Fruit fly (Drosophila melanogaster) whole organism, embryonic: ENCODE data around the gene smid.

Experiments used
- Atf3 ChIP-seq: fragments of 200-800 bp; sonication (Bioruptor generic); optimal IDR thresholded peaks from 3 replicates; lab custom pipeline; 2016; ENCODE audit warnings: missing biosample characterization, missing genetic modification characterization
- Bgb ChIP-seq: fragments of 200-800 bp; sonication (Bioruptor generic); IDR thresholded peaks from 2 replicates; pipeline ENCODE4 v1.3.6; 2022; ENCODE audit warnings: missing biosample characterization, missing genetic modification characterization; ENCODE audit not compliant: partially characterized antibody
- Blimp-1 ChIP-seq: fragments of 200-800 bp; sonication (Bioruptor generic); optimal IDR thresholded peaks from 3 replicates; lab custom pipeline; 2018; ENCODE audit warnings: missing biosample characterization, missing genetic modification characterization, mild to moderate bottlenecking, moderate library complexity, missing genetic modification reagents
- CG1024 ChIP-seq: fragments of 200-800 bp; sonication (Bioruptor generic); IDR thresholded peaks from 2 replicates; pipeline ENCODE4 v1.3.6; 2022; ENCODE audit warnings: missing biosample characterization, missing genetic modification characterization
- CG11504 ChIP-seq: fragments of 200-800 bp; sonication (Bioruptor generic); optimal IDR thresholded peaks from 3 replicates; lab custom pipeline; 2019; ENCODE audit warnings: missing biosample characterization, mild to moderate bottlenecking, missing genetic modification characterization, moderate library complexity
- CG12769 ChIP-seq: fragments of 200-800 bp; sonication (Bioruptor generic); optimal IDR thresholded peaks from 2 replicates; lab custom pipeline; 2019; ENCODE audit warnings: missing biosample characterization, mild to moderate bottlenecking, missing genetic modification characterization, moderate library complexity
- CG14860 ChIP-seq: fragments of 200-800 bp; sonication (Bioruptor generic); IDR thresholded peaks from 3 replicates; pipeline ENCODE4 v1.3.6; 2022; ENCODE audit warnings: missing biosample characterization, missing genetic modification characterization; ENCODE audit not compliant: partially characterized antibody
- CG15269 ChIP-seq: fragments of 200-800 bp; sonication (Bioruptor generic); optimal IDR thresholded peaks from 2 replicates; lab custom pipeline; 2018; ENCODE audit warnings: missing biosample characterization, mild to moderate bottlenecking, missing genetic modification characterization, moderate library complexity
- CG1603 ChIP-seq: fragments of 200-800 bp; sonication (Bioruptor generic); optimal IDR thresholded peaks from 2 replicates; lab custom pipeline; 2019; ENCODE audit warnings: missing biosample characterization, mild to moderate bottlenecking, missing genetic modification characterization, moderate library complexity
- CG17385 ChIP-seq: fragments of 200-800 bp; sonication (Bioruptor generic); optimal IDR thresholded peaks from 3 replicates; lab custom pipeline; 2018; ENCODE audit warnings: missing biosample characterization, mild to moderate bottlenecking, missing genetic modification characterization
- CG2202 ChIP-seq: fragments of 200-800 bp; sonication (Bioruptor generic); optimal IDR thresholded peaks from 2 replicates; lab custom pipeline; 2018; ENCODE audit warnings: missing biosample characterization, mild to moderate bottlenecking, missing genetic modification characterization
- CG31365 ChIP-seq: fragments of 200-800 bp; sonication (Bioruptor generic); optimal IDR thresholded peaks from 2 replicates; lab custom pipeline; 2018; ENCODE audit warnings: missing biosample characterization, mild to moderate bottlenecking, missing genetic modification characterization
- CG3163 ChIP-seq: fragments of 200-800 bp; sonication (Bioruptor generic); optimal IDR thresholded peaks from 3 replicates; lab custom pipeline; 2016; ENCODE audit warnings: missing biosample characterization, missing genetic modification characterization
- CG32532 ChIP-seq: fragments of 200-800 bp; sonication (Bioruptor generic); IDR thresholded peaks from 2 replicates; pipeline ENCODE4 v1.3.6; 2022; ENCODE audit warnings: missing biosample characterization, missing genetic modification characterization
- CG4730 ChIP-seq: fragments of 200-800 bp; sonication (Bioruptor generic); IDR thresholded peaks from 2 replicates; pipeline ENCODE4 v1.3.6; 2022; ENCODE audit warnings: missing biosample characterization, missing genetic modification characterization
- CG4854 ChIP-seq: fragments of 200-800 bp; sonication (Bioruptor generic); optimal IDR thresholded peaks from 2 replicates; lab custom pipeline; 2016; ENCODE audit warnings: missing biosample characterization, missing genetic modification characterization, inconsistent platforms
- CG6254 ChIP-seq: fragments of 200-800 bp; sonication (Bioruptor generic); optimal IDR thresholded peaks from 3 replicates; lab custom pipeline; 2017; ENCODE audit warnings: mild to moderate bottlenecking, missing biosample characterization, missing genetic modification reagents, missing genetic modification characterization
- CG7928 ChIP-seq: fragments of 200-800 bp; sonication (Bioruptor generic); optimal IDR thresholded peaks from 2 replicates; lab custom pipeline; 2017; ENCODE audit warnings: missing biosample characterization, mild to moderate bottlenecking, missing genetic modification characterization
- Drgx ChIP-seq: fragments of 200-800 bp; sonication (Bioruptor generic); IDR thresholded peaks from 2 replicates; pipeline ENCODE4 v1.3.6; 2022; ENCODE audit warnings: missing biosample characterization, missing genetic modification characterization
- Fer1 ChIP-seq: fragments of 200-800 bp; sonication (Bioruptor generic); optimal IDR thresholded peaks from 2 replicates; lab custom pipeline; 2017; ENCODE audit warnings: missing biosample characterization, mild to moderate bottlenecking, missing genetic modification characterization
- Fer3 ChIP-seq: fragments of 200-800 bp; sonication (Bioruptor generic); optimal IDR thresholded peaks from 2 replicates; lab custom pipeline; 2018; ENCODE audit warnings: missing biosample characterization, mild to moderate bottlenecking, missing genetic modification characterization, moderate library complexity
- HLH54F ChIP-seq: fragments of 200-800 bp; sonication (Bioruptor generic); optimal IDR thresholded peaks from 3 replicates; lab custom pipeline; 2016; ENCODE audit warnings: missing biosample characterization, missing genetic modification characterization
- Lpt ChIP-seq: fragments of >200 bp; optimal IDR thresholded peaks from 2 replicates; lab custom pipeline; 2018; ENCODE audit warnings: missing biosample characterization, missing genetic modification characterization
- MESR4 ChIP-seq: fragments of 200-800 bp; sonication (Bioruptor generic); optimal IDR thresholded peaks from 2 replicates; lab custom pipeline; 2018; ENCODE audit warnings: missing biosample characterization, mild to moderate bottlenecking, missing genetic modification characterization, moderate library complexity
- MTF-1 ChIP-seq: fragments of 200-800 bp; sonication (Bioruptor generic); optimal IDR thresholded peaks from 2 replicates; lab custom pipeline; 2018; ENCODE audit warnings: missing biosample characterization, mild to moderate bottlenecking, missing genetic modification characterization, borderline replicate concordance
- NfI ChIP-seq: fragments of 200-800 bp; sonication (Bioruptor generic); optimal IDR thresholded peaks from 3 replicates; lab custom pipeline; 2018; ENCODE audit warnings: missing biosample characterization, mild to moderate bottlenecking, missing genetic modification characterization, moderate library complexity
- Oaz ChIP-seq: fragments of 200-800 bp; sonication (Bioruptor generic); IDR thresholded peaks from 2 replicates; pipeline ENCODE4 v1.3.6; 2022; ENCODE audit warnings: missing biosample characterization, missing genetic modification characterization
- Pdp1 ChIP-seq, 2 experiments: fragments of 200-800 bp; sonication (Bioruptor generic); optimal IDR thresholded peaks; 3 replicates each; lab custom pipeline; 2016; ENCODE audit warnings: missing biosample characterization in 2 of 2, missing genetic modification characterization in 2 of 2, mild to moderate bottlenecking in 1 of 2, moderate library complexity in 1 of 2
- Sox100B ChIP-seq: fragments of 200-800 bp; sonication (Bioruptor generic); optimal IDR thresholded peaks from 3 replicates; lab custom pipeline; 2018; ENCODE audit warnings: missing biosample characterization, mild to moderate bottlenecking, missing genetic modification characterization
- Sry-β ChIP-seq: fragments of 200-800 bp; sonication (Bioruptor generic); optimal IDR thresholded peaks from 2 replicates; lab custom pipeline; 2018; ENCODE audit warnings: missing biosample characterization, mild to moderate bottlenecking, missing genetic modification characterization, moderate library complexity
- Usf ChIP-seq: fragments of 200-800 bp; sonication (Bioruptor generic); optimal IDR thresholded peaks from 2 replicates; lab custom pipeline; 2017; ENCODE audit warnings: missing genotype, missing biosample characterization, missing genetic modification characterization
- Vsx1 ChIP-seq: fragments of 200-800 bp; sonication (Bioruptor generic); optimal IDR thresholded peaks from 2 replicates; lab custom pipeline; 2017; ENCODE audit warnings: missing biosample characterization, mild to moderate bottlenecking, missing genetic modification characterization, missing genetic modification reagents
- bab2 ChIP-seq: fragments of 200-800 bp; sonication (Bioruptor generic); optimal IDR thresholded peaks from 2 replicates; lab custom pipeline; 2016; ENCODE audit warnings: missing biosample characterization, missing genetic modification characterization
- chm ChIP-seq: fragments of 200-800 bp; sonication (Bioruptor generic); IDR thresholded peaks from 2 replicates; pipeline ENCODE4 v1.3.6; 2022; ENCODE audit warnings: missing biosample characterization, missing genetic modification characterization
- ems ChIP-seq: fragments of 200-800 bp; sonication (Bioruptor generic); optimal IDR thresholded peaks from 3 replicates; lab custom pipeline; 2016; ENCODE audit warnings: missing biosample characterization, missing genetic modification characterization
- esg ChIP-seq: fragments of 200-800 bp; sonication (Bioruptor generic); conservative IDR thresholded peaks from 2 replicates; pipeline ENCODE4 v1.3.6; 2022; ENCODE audit warnings: missing biosample characterization, missing genetic modification characterization
- gcm2 ChIP-seq: fragments of 200-800 bp; sonication (Bioruptor generic); optimal IDR thresholded peaks from 2 replicates; lab custom pipeline; 2016; ENCODE audit warnings: missing biosample characterization, missing genetic modification characterization
- gem ChIP-seq: fragments of 200-800 bp; sonication (Bioruptor generic); optimal IDR thresholded peaks from 2 replicates; lab custom pipeline; 2019; ENCODE audit warnings: missing biosample characterization, mild to moderate bottlenecking, missing genetic modification characterization, moderate library complexity
- ind ChIP-seq: fragments of 200-800 bp; sonication (Bioruptor generic); optimal IDR thresholded peaks from 3 replicates; lab custom pipeline; 2016; ENCODE audit warnings: missing biosample characterization, missing genetic modification characterization
- kni ChIP-seq: fragments of 200-800 bp; sonication (Bioruptor generic); optimal IDR thresholded peaks from 3 replicates; lab custom pipeline; 2017; ENCODE audit warnings: mild to moderate bottlenecking, missing biosample characterization, missing genetic modification reagents, missing genetic modification characterization
- maf-S ChIP-seq: fragments of 200-800 bp; sonication (Bioruptor generic); optimal IDR thresholded peaks from 2 replicates; lab custom pipeline; 2016; ENCODE audit warnings: missing biosample characterization, missing genetic modification characterization
- nom ChIP-seq: fragments of 200-800 bp; sonication (Bioruptor generic); optimal IDR thresholded peaks from 2 replicates; lab custom pipeline; 2017; ENCODE audit warnings: missing biosample characterization, missing genetic modification characterization, mild to moderate bottlenecking, moderate library complexity, missing genetic modification reagents
- oc ChIP-seq: fragments of 200-800 bp; sonication (Bioruptor generic); optimal IDR thresholded peaks from 2 replicates; lab custom pipeline; 2018; ENCODE audit warnings: missing biosample characterization, mild to moderate bottlenecking, missing genetic modification characterization, moderate library complexity
- org-1 ChIP-seq: fragments of 200-800 bp; sonication (Bioruptor generic); optimal IDR thresholded peaks from 2 replicates; lab custom pipeline; 2017; ENCODE audit warnings: missing biosample characterization, missing genetic modification characterization
- repo ChIP-seq: fragments of 200-800 bp; sonication (Bioruptor generic); optimal IDR thresholded peaks from 2 replicates; lab custom pipeline; 2016; ENCODE audit warnings: missing biosample characterization, missing genetic modification characterization
- slou ChIP-seq: fragments of 200-800 bp; sonication (Bioruptor generic); optimal IDR thresholded peaks from 3 replicates; lab custom pipeline; 2016; ENCODE audit warnings: missing biosample characterization, missing genetic modification characterization
- slp2 ChIP-seq: fragments of 200-800 bp; sonication (Bioruptor generic); optimal IDR thresholded peaks from 2 replicates; lab custom pipeline; 2016; ENCODE audit warnings: missing biosample characterization, missing genetic modification characterization
- sob ChIP-seq: fragments of 200-800 bp; sonication (Bioruptor generic); IDR thresholded peaks from 2 replicates; pipeline ENCODE4 v1.3.6; 2022; ENCODE audit warnings: missing biosample characterization, missing genetic modification characterization

Gene smid

dm6 chr3L:7367798-7368678 is 13.4 kb upstream of the smid start (continued):
- TF ChIP-seq Fer3 (tag; lab: Kevin White, UChicago) (peak; percentile 19), CG1024 (no peak), Atf3 (GFP tag; lab: Kevin White, UChicago) (no peak), MESR4 (peak; percentile 1), sob (0 out of 2 replicates have a peak, but pooled peaks have one; percentile 38), Pdp1 (GFP tag; optimal IDR thresholded peaks at IDR 0.05; lab: Kevin White, UChicago) (peak in 1 of 2 experiments; percentile 49), maf-S (GFP tag; lab: Kevin White, UChicago) (no peak), CG6254 (GFP tag; lab: Kevin White, UChicago) (peak; percentile 18), Fer1 (peak; percentile 18), chm (GFP tag; lab: Robert Waterston, UW) (0 out of 2 replicates have a peak, but pooled peaks have one; percentile 8), CG1603 (peak; percentile 12), CG4730 (GFP tag; lab: Robert Waterston, UW) (no peak), CG15269 (tag; lab: Kevin White, UChicago) (peak; percentile 54), CG11504 (tag; lab: Kevin White, UChicago) (peak; percentile 56), CG2202 (tag; lab: Kevin White, UChicago) (no peak), CG17385 (GFP tag; lab: Kevin White, UChicago) (peak; percentile 94), CG4854 (GFP tag; lab: Kevin White, UChicago) (no peak), slp2 (GFP tag; lab: Kevin White, UChicago) (no peak), org-1 (GFP tag; lab: Kevin White, UChicago) (peak; percentile 19), kni (GFP tag; lab: Kevin White, UChicago) (peak; percentile 52), CG7928 (GFP tag; lab: Kevin White, UChicago) (no peak), Usf (no peak), bab2 (GFP tag; lab: Kevin White, UChicago) (peak; percentile 3), MTF-1 (no peak), NfI (GFP tag; lab: Kevin White, UChicago) (peak; percentile 21), CG3163 (GFP tag; lab: Kevin White, UChicago) (no peak), gem (tag; lab: Kevin White, UChicago) (peak; percentile 58), ind (GFP tag; lab: Kevin White, UChicago) (no peak), Drgx (no peak), esg (no peak), CG32532 (peak; percentile 57), Bgb (GFP tag; lab: Robert Waterston, UW) (no peak; the same call in 1 of the 2 replicates), Lpt (GFP tag; lab: Kevin White, UChicago) (no peak), oc (tag; lab: Kevin White, UChicago) (no peak), Sox100B (peak; percentile 48), CG14860 (no peak), nom (peak; percentile 18), Oaz (no peak), CG12769 (tag; lab: Kevin White, UChicago) (peak; percentile 48), Blimp-1 (peak; percentile 16), gcm2 (GFP tag; lab: Kevin White, UChicago) (no peak), repo (GFP tag; lab: Kevin White, UChicago) (peak; percentile 2), CG31365 (no peak), ems (peak; percentile 31), HLH54F (GFP tag; lab: Kevin White, UChicago) (no peak), Vsx1 (GFP tag; lab: Kevin White, UChicago) (peak; percentile 95), Sry-β (GFP tag; lab: Kevin White, UChicago) (no peak), slou (GFP tag; lab: Kevin White, UChicago) (no peak)
